Worm (Caenorhabditis elegans): Measurements from ENCODE around the gene smap-1.

DNA sequence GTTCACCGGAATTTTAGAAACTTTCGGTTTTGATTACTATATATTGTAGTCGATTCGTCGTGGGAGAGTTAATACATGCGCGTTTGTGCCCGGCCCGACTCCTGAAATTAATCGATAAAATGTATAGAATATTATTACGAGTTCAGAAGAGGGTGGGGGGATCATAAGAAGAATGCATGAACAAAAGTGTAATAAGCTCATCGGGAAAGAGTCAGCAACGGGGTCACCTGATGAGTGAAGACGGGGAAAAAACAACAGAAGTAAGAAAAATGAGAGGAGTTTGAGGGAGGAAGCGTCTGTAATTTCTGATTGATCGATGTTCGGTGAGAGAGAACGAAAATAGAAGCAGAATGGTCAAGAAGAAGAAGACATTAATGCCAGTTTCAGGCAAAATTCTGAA lies 23.5 kb downstream of the smap-1 start, which contains the start of gene W09D10.4:
- TF ChIP-seq M03D4.4 (tag; optimal IDR thresholded peaks at IDR 0.05) (no peak), blmp-1 (tag; optimal IDR thresholded peaks at IDR 0.05) (no peak), drap-1 (GFP tag; optimal IDR thresholded peaks at IDR 0.05) (no peak), elt-3 (tag; optimal IDR thresholded peaks at IDR 0.05) (no peak), sptf-1 (tag; optimal IDR thresholded peaks at IDR 0.05) (no peak), nhr-76 (tag; optimal IDR thresholded peaks at IDR 0.05) (no peak), tbx-8 (GFP tag; optimal IDR thresholded peaks at IDR 0.05) (no peak), pha-4 (tag; optimal IDR thresholded peaks at IDR 0.05) (no peak), sem-2 (GFP tag; optimal IDR thresholded peaks at IDR 0.05) (no peak), ces-1 (GFP tag; optimal IDR thresholded peaks at IDR 0.05) (no peak), zip-8 (tag; optimal IDR thresholded peaks at IDR 0.05) (no peak)

All from whole organism, mixed stage, embryonic.